Fruit fly (Drosophila melanogaster) S2 (cell line): ENCODE measurements around the gene RecQ4.

Source experiments
- CG8478 ChIP-seq: fragments of >200 bp; optimal IDR thresholded peaks from 2 replicates; lab custom pipeline; 2018
- CTCF ChIP-seq, 2 experiments: fragments of >200 bp; optimal IDR thresholded peaks; 2 replicates each; lab custom pipeline; 2018

DNA sequence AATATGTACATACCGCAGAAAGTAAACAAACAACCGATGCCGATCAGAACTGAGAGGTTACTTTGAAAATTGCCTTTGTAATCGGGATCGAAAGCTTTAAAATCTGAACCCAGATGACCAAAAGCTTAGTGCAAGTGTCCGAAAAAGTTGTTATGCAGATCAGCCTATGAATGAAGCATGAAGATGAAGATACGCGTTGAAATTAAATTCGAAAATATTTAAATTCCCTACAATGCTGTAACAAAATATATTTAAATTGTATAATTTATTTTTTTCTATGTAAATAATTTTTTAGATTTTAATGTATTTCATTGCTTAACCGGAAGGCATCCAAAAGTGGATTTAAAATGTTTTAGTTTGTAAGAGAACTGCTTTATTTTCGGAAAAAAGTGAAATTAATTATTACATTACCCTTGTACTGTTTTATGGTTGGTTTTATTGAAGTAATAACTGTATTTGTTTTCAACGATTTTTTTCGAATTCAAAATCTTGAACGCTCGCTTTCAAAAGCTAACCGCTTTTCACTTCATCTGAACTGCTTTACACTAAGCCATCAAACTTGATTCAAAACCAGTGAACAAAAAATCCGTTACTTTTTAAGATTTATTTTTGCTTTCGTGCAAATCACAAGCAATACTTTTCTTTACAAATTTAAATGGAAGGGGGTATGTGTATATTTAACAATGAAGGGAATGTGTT, 15.9 kb downstream of the RecQ4 start, which contains the start of gene CG43886:
- TF ChIP-seq CTCF (optimal IDR thresholded peaks at IDR 0.05; lab: Kevin White, UChicago) (no peak), CG8478 (lab: Kevin White, UChicago) (no peak)
